Worm (Caenorhabditis elegans) whole organism, midembryonic: Measurements from ENCODE around the gene fcd-2.
"Not testable (repeated sequence)": the region's sequence is repeated elsewhere in the genome, so short reads cannot be mapped to it uniquely, and the experiment has no call there.

Source experiments
- cog-1 ChIP-seq: sonication (generic microtip); optimal IDR thresholded peaks from 2 replicates; lab custom pipeline; 2016; ENCODE audit warnings: missing genetic modification characterization, missing compliant biosample characterization
- flt-1 ChIP-seq: fragments of 200-800 bp; sonication (Bioruptor generic); IDR thresholded peaks from 2 replicates; pipeline ENCODE4 v1.3.6; 2022; ENCODE audit warnings: missing genetic modification characterization, missing compliant biosample characterization
- klf-2 ChIP-seq: fragments of 200-800 bp; sonication (Bioruptor generic); conservative IDR thresholded peaks from 2 replicates; pipeline ENCODE4 v1.3.6; 2022; ENCODE audit warnings: missing genetic modification reagents, missing genetic modification characterization, missing compliant biosample characterization
- ref-1 ChIP-seq: fragments of 200-800 bp; sonication (Bioruptor generic); conservative IDR thresholded peaks from 2 replicates; pipeline ENCODE4 v1.3.6; 2022; ENCODE audit warnings: missing genetic modification reagents, missing genetic modification characterization, missing compliant biosample characterization
- tab-1 ChIP-seq: fragments of 200-800 bp; sonication (Bioruptor generic); IDR thresholded peaks from 2 replicates; pipeline ENCODE4 v1.3.6; 2022; ENCODE audit warnings: missing genetic modification characterization, missing compliant biosample characterization
- ztf-23 ChIP-seq: fragments of 200-800 bp; sonication (Bioruptor generic); IDR thresholded peaks from 2 replicates; pipeline ENCODE4 v1.3.6; 2022; ENCODE audit warnings: missing genetic modification reagents, missing genetic modification characterization, missing compliant biosample characterization
- ztf-29 ChIP-seq: fragments of 200-800 bp; sonication (Bioruptor generic); IDR thresholded peaks from 2 replicates; pipeline ENCODE4 v1.3.6; 2022; ENCODE audit warnings: missing genetic modification reagents, missing genetic modification characterization, missing compliant biosample characterization

ce11 chrIV:15059150-15059549 lies 33.6 kb downstream of the fcd-2 start:
- TF ChIP-seq ztf-23 (GFP tag; lab: Robert Waterston, UW); ref-1 (GFP tag; lab: Robert Waterston, UW); cog-1 (tag; lab: Kevin White, UChicago); tab-1 (GFP tag; lab: Robert Waterston, UW); ztf-29 (GFP tag; lab: Robert Waterston, UW); klf-2 (GFP tag; lab: Robert Waterston, UW): not testable (repeated sequence)
- TF ChIP-seq flt-1, result peak; percentile 93
